Fruit fly (Drosophila melanogaster): ENCODE measurements around the gene Cpr67B.

Gene Cpr67B

dm6 chr3L:9446731-9447238, 42.2 kb downstream of the Cpr67B start, which contains the start of gene CG3529 (continued):
- TF ChIP-seq bbx (GFP tag; IDR thresholded peaks at IDR 0.05; ENCODE audit: partially characterized antibody) = 0 out of 2 replicates have a peak, but pooled peaks have one; percentile 11
- TF ChIP-seq lbe (GFP tag; optimal IDR thresholded peaks at IDR 0.05) = peak; percentile 29
- no peak for TF ChIP-seq sob (GFP tag; IDR thresholded peaks at IDR 0.05)
- no peak for TF ChIP-seq CG1024 (GFP tag; IDR thresholded peaks at IDR 0.05)
- TF ChIP-seq tio (GFP tag; optimal IDR thresholded peaks at IDR 0.05) = no peak
- no peak for TF ChIP-seq exex (tag; optimal IDR thresholded peaks at IDR 0.05)
- TF ChIP-seq CG1529 (GFP tag; optimal IDR thresholded peaks at IDR 0.05) = no peak
- TF ChIP-seq bowl (GFP tag; IDR thresholded peaks at IDR 0.05) = no peak
- TF ChIP-seq zf30C (GFP tag; optimal IDR thresholded peaks at IDR 0.05) = no peak
- no peak; the same call in 1 of the 2 replicates for TF ChIP-seq lmd (GFP tag; IDR thresholded peaks at IDR 0.05)
- no peak for TF ChIP-seq eyg (GFP tag; optimal IDR thresholded peaks at IDR 0.05)
- TF ChIP-seq CG11560 (tag; IDR thresholded peaks at IDR 0.05) = no peak
- no peak for TF ChIP-seq CG7556 (GFP tag; optimal IDR thresholded peaks at IDR 0.05)
- peak; percentile 35 for TF ChIP-seq CG1647 (GFP tag; optimal IDR thresholded peaks at IDR 0.05)
- peak; percentile 5 for TF ChIP-seq HLH54F (GFP tag; optimal IDR thresholded peaks at IDR 0.05)
- peak; percentile 51 for TF ChIP-seq nom (GFP tag; optimal IDR thresholded peaks at IDR 0.05)
- peak; percentile 8 for TF ChIP-seq CG10209 (GFP tag; optimal IDR thresholded peaks at IDR 0.05)
- TF ChIP-seq ATbp (GFP tag; optimal IDR thresholded peaks at IDR 0.05) = peak; percentile 34
- TF ChIP-seq Meics (GFP tag; optimal IDR thresholded peaks at IDR 0.05) = peak; percentile 59
- TF ChIP-seq CG7372 (GFP tag; IDR thresholded peaks at IDR 0.05) = no peak
- no peak for TF ChIP-seq tna (GFP tag; IDR thresholded peaks at IDR 0.05; ENCODE audit: partially characterized antibody)
- TF ChIP-seq Neu2 (GFP tag; optimal IDR thresholded peaks at IDR 0.05; ENCODE audit: borderline replicate concordance) = no peak
- TF ChIP-seq CG17359 (tag; optimal IDR thresholded peaks at IDR 0.05) = peak; percentile 13
- TF ChIP-seq CG2678 (tag; optimal IDR thresholded peaks at IDR 0.05) = peak; percentile 23
- no peak for TF ChIP-seq CG18011 (GFP tag; optimal IDR thresholded peaks at IDR 0.05)
- no peak for TF ChIP-seq CG14441 (GFP tag; IDR thresholded peaks at IDR 0.05)
- TF ChIP-seq CG15601 (tag; optimal IDR thresholded peaks at IDR 0.05) = peak; percentile 45
- no peak for TF ChIP-seq CG4854 (GFP tag; optimal IDR thresholded peaks at IDR 0.05)
- TF ChIP-seq danr (GFP tag; IDR thresholded peaks at IDR 0.05) = no peak
- TF ChIP-seq zfh1 (GFP tag; IDR thresholded peaks at IDR 0.05) = no peak
- no peak for TF ChIP-seq CG7357 (GFP tag; IDR thresholded peaks at IDR 0.05)
- TF ChIP-seq hb (GFP tag; IDR thresholded peaks at IDR 0.05; ENCODE audit: partially characterized antibody) = no peak
- peak; percentile 5 for TF ChIP-seq CG1602 (GFP tag; optimal IDR thresholded peaks at IDR 0.05)
- no peak for TF ChIP-seq tgo (GFP tag; IDR thresholded peaks at IDR 0.05)
- TF ChIP-seq CG9727 (GFP tag; optimal IDR thresholded peaks at IDR 0.05) = peak; percentile 40
- TF ChIP-seq CG8290 (GFP tag; optimal IDR thresholded peaks at IDR 0.05) = peak; percentile 13
- TF ChIP-seq CG8290 (tag; optimal IDR thresholded peaks at IDR 0.05) = peak; percentile 39 to 42
- TF ChIP-seq bsh (GFP tag; optimal IDR thresholded peaks at IDR 0.05) = no peak
- no peak for TF ChIP-seq sna (GFP tag; IDR thresholded peaks at IDR 0.05; ENCODE audit: partially characterized antibody)
- TF ChIP-seq crol (GFP tag; IDR thresholded peaks at IDR 0.05) = peak; percentile 89
- no peak for TF ChIP-seq CG1792 (GFP tag; optimal IDR thresholded peaks at IDR 0.05)
- TF ChIP-seq CG13894 (tag; optimal IDR thresholded peaks at IDR 0.05) = no peak
- peak; percentile 16 for TF ChIP-seq fd96Cb (tag; optimal IDR thresholded peaks at IDR 0.05)
- TF ChIP-seq da (GFP tag; optimal IDR thresholded peaks at IDR 0.05) = peak; percentile 15
- TF ChIP-seq CG8924 (tag; optimal IDR thresholded peaks at IDR 0.05) = peak; percentile 59
- no peak for TF ChIP-seq CG9876 (GFP tag; optimal IDR thresholded peaks at IDR 0.05)
- no peak for TF ChIP-seq wor (GFP tag; IDR thresholded peaks at IDR 0.05)
- TF ChIP-seq psq (GFP tag; optimal IDR thresholded peaks at IDR 0.05) = no peak
- TF ChIP-seq CG14710 (tag; optimal IDR thresholded peaks at IDR 0.05) = peak; percentile 51
- TF ChIP-seq Sry-β (GFP tag; optimal IDR thresholded peaks at IDR 0.05) = no peak
- no peak for TF ChIP-seq dysf (GFP tag; IDR thresholded peaks at IDR 0.05)
